Worm (Caenorhabditis elegans): ENCODE measurements around the gene pqn-13.

- TF ChIP-seq ets-7 (tag; optimal IDR thresholded peaks at IDR 0.05) = no peak
- TF ChIP-seq pes-1 (GFP tag; IDR thresholded peaks at IDR 0.05) = no peak
- no peak for TF ChIP-seq B0310.2 (tag; optimal IDR thresholded peaks at IDR 0.05)
- no peak for TF ChIP-seq ama-1 (optimal IDR thresholded peaks at IDR 0.05)
- TF ChIP-seq hmg-4 (GFP tag; optimal IDR thresholded peaks at IDR 0.05) = no peak
- TF ChIP-seq F13C5.2 (tag; optimal IDR thresholded peaks at IDR 0.05) = no peak
- TF ChIP-seq tbx-11 (GFP tag; IDR thresholded peaks at IDR 0.05) = no peak
- no peak for TF ChIP-seq tra-4 (tag; optimal IDR thresholded peaks at IDR 0.05)
- TF ChIP-seq ceh-36 (tag; optimal IDR thresholded peaks at IDR 0.05) = no peak
- TF ChIP-seq flt-1 (GFP tag; IDR thresholded peaks at IDR 0.05) = no peak
- no peak for TF ChIP-seq hnd-1 (tag; optimal IDR thresholded peaks at IDR 0.05)
- TF ChIP-seq sea-1 (GFP tag; conservative IDR thresholded peaks at IDR 0.05) = no peak
These were observed 19.7 kb upstream of the pqn-13 start for ce11 chrV:5695635-5696034.

All from whole organism, early embryonic.